Worm (Caenorhabditis elegans): Measurements from ENCODE around the gene C35D10.3.

ce11 chrIII:4822140-4822539 is 46.6 kb upstream of the C35D10.3 start, which contains the start of gene F26A1.8:
- TF ChIP-seq rnt-1 (tag; optimal IDR thresholded peaks at IDR 0.05) (no peak), tbx-2 (tag; optimal IDR thresholded peaks at IDR 0.05) (no peak), unc-55 (GFP tag; optimal IDR thresholded peaks at IDR 0.05) (no peak), gmeb-2 (tag; optimal IDR thresholded peaks at IDR 0.05) (no peak), unc-86 (tag; optimal IDR thresholded peaks at IDR 0.05) (no peak), pqm-1 (tag; optimal IDR thresholded peaks at IDR 0.05) (no peak), K02D7.2 (tag; optimal IDR thresholded peaks at IDR 0.05) (no peak), sox-4 (tag; optimal IDR thresholded peaks at IDR 0.05) (no peak), pag-3 (tag; optimal IDR thresholded peaks at IDR 0.05; ENCODE audit: borderline replicate concordance) (no peak), elt-2 (tag; optimal IDR thresholded peaks at IDR 0.05) (no peak), tbx-7 (tag; optimal IDR thresholded peaks at IDR 0.05) (no peak)
